Fruit fly (Drosophila melanogaster): ENCODE measurements around the gene Archease.

Gene Archease

DNA sequence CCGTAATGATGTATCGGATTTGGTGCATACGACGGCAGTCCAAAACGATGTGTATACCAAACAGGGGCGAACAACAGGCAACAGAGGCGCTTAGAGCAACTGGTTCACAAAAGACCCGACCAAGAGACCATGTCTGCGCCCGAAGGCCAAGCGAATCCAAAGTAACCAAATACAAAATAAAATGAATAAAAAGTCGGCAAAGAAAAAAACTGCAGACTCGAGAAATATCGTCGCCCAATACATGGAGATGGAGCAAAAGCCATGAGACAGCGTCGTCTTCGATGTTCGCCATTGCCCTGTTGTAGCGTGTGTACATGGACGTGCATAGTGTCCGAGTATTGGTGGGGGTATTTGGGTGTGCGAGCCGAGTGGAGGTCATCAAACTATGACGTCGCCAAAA, 4.5 kb downstream of the Archease start (continued):
- TF ChIP-seq pdm3 (GFP tag; optimal IDR thresholded peaks at IDR 0.05) (no peak), Eip93F (GFP tag; optimal IDR thresholded peaks at IDR 0.05) (no peak)

DNA sequence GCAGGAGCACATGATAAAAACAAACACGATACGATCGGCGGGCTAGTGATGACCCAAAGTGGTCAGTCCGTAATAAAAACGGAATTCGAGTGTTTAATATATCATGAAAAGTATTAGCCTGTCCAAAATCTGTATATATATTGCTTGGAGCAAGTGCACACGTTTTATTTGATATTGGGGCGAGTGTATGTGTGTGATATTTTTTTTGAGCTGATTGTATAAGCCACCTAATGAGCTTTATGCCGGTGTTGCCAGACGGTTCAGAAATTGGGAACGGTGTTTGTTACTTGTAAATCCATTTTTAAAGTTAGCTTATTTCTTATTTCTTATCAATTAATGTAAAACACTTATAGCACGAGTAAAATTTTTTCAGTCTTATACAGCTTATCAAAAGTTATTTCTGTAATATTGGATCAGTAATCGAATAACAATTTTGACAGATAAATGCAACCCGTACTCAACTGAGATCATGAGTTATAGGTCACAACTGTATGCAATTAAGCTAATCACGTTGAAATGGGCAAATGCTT, 5.2 kb downstream of the Archease start:
- no peak for TF ChIP-seq CG6792 (GFP tag; optimal IDR thresholded peaks at IDR 0.05)
- peak; percentile 60 for TF ChIP-seq svp (GFP tag)
- no peak for TF ChIP-seq net (GFP tag; optimal IDR thresholded peaks at IDR 0.05)
- no peak for TF ChIP-seq Ets96B (tag; optimal IDR thresholded peaks at IDR 0.05)
- TF ChIP-seq CG10669 (GFP tag; optimal IDR thresholded peaks at IDR 0.05), result no peak
- TF ChIP-seq Hr4 (GFP tag; optimal IDR thresholded peaks at IDR 0.05), result no peak
- no peak for TF ChIP-seq Smox (GFP tag; optimal IDR thresholded peaks at IDR 0.05)
- no peak for TF ChIP-seq fkh (GFP tag; optimal IDR thresholded peaks at IDR 0.05)
- no peak for TF ChIP-seq achi (GFP tag; optimal IDR thresholded peaks at IDR 0.05)

DNA sequence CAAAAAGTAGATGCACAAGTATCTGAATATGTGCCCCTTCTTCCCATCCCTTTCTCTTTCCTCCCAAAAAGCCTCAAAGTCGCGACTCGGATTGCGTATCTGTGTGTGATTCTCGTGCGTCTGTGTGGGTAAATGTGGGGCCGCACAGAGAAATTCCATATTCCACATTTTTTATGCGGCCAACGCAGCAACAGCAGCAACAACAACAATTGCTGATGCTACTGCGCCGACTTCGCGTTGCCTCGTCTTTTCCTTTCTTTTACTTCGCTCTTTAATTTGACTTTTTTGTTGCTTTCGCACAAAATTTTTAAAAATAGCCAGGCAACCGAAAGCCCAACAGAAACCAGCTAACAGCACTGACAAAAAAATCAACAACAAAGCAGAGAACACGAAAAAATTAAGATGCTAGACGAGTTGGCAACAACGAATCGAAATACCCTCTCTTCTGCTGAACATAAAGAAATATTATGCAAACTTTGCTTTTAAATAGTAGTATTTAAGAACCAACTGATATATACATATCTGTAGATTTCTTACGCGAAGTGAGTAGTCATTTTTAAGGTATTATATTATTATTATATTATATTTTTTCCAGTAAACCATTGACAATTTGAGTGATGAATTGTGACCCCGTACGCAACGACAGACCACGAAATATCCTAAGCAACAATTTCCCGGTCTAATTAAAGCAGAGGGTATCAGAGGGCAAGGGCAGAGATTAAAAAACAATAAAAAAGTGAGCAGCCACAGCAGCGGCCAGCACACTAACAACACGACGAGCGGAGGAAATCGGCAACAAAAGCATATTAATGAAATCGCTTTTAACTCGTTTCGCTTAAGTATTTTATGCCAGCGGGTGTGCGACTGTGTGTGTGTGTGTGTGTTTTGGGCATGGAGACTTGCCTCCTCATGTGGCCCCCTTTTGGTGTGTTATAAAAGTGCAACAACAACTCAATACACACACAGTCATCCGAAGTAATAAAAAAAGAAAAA, 6.0 kb downstream of the Archease start:
- TF ChIP-seq OdsH (GFP tag; optimal IDR thresholded peaks at IDR 0.05) (peak; percentile 72), Eip93F (GFP tag; optimal IDR thresholded peaks at IDR 0.05) (no peak), Gug (GFP tag; IDR thresholded peaks at IDR 0.05) (peak; percentile 32; the same call in 1 of the 2 replicates), CG3919 (GFP tag; optimal IDR thresholded peaks at IDR 0.05) (peak; percentile 75), Hr39 (GFP tag; optimal IDR thresholded peaks at IDR 0.05) (peak; percentile 58), Eip75B (GFP tag; optimal IDR thresholded peaks at IDR 0.05) (peak; percentile 7), Sox15 (GFP tag; optimal IDR thresholded peaks at IDR 0.05) (peak; percentile 67), CG7368 (GFP tag; optimal IDR thresholded peaks at IDR 0.05) (peak; percentile 45), lz (GFP tag; optimal IDR thresholded peaks at IDR 0.05) (peak; percentile 64), Blimp-1 (GFP tag; optimal IDR thresholded peaks at IDR 0.05) (peak; percentile 8), achi (GFP tag; optimal IDR thresholded peaks at IDR 0.05) (peak; percentile 73), Ets21C (GFP tag; optimal IDR thresholded peaks at IDR 0.05) (peak; percentile 47), fkh (GFP tag; optimal IDR thresholded peaks at IDR 0.05) (no peak), CG10631 (GFP tag; optimal IDR thresholded peaks at IDR 0.05) (peak; percentile 83), Hr4 (GFP tag; optimal IDR thresholded peaks at IDR 0.05) (peak; percentile 66), eg (GFP tag; IDR thresholded peaks at IDR 0.05) (peak; percentile 38; the same call in 2 of the 3 replicates), CG9139 (GFP tag; optimal IDR thresholded peaks at IDR 0.05) (peak; percentile 41), CG6276 (GFP tag; optimal IDR thresholded peaks at IDR 0.05) (peak; percentile 73), CG6792 (GFP tag; optimal IDR thresholded peaks at IDR 0.05) (peak; percentile 71), CG8119 (GFP tag; IDR thresholded peaks at IDR 0.05) (peak; percentile 58; the same call in 2 of the 3 replicates), topi (GFP tag; optimal IDR thresholded peaks at IDR 0.05) (peak; percentile 68), CG32006 (GFP tag; optimal IDR thresholded peaks at IDR 0.05) (peak; percentile 85), CG8632 (GFP tag; optimal IDR thresholded peaks at IDR 0.05) (peak; percentile 74), fd59A (GFP tag; optimal IDR thresholded peaks at IDR 0.05) (peak; percentile 35), Sox102F (GFP tag; optimal IDR thresholded peaks at IDR 0.05) (peak; percentile 54), vri (GFP tag; optimal IDR thresholded peaks at IDR 0.05) (peak; percentile 20), Met (GFP tag; optimal IDR thresholded peaks at IDR 0.05) (peak; percentile 60), cyc (GFP tag; optimal IDR thresholded peaks at IDR 0.05) (peak; percentile 54), Sox14 (GFP tag; optimal IDR thresholded peaks at IDR 0.05) (peak; percentile 30), CG11902 (GFP tag; optimal IDR thresholded peaks at IDR 0.05) (peak; percentile 31), CG6808 (GFP tag; optimal IDR thresholded peaks at IDR 0.05) (peak; percentile 50), CG1621 (tag; optimal IDR thresholded peaks at IDR 0.05) (no peak), ss (GFP tag; optimal IDR thresholded peaks at IDR 0.05) (peak; percentile 19 to 63), CG8319 (GFP tag; optimal IDR thresholded peaks at IDR 0.05) (peak; percentile 65), CG34406 (GFP tag; optimal IDR thresholded peaks at IDR 0.05) (peak; percentile 83), CG31627 (GFP tag; optimal IDR thresholded peaks at IDR 0.05) (peak; percentile 60), pdm3 (GFP tag; optimal IDR thresholded peaks at IDR 0.05) (peak; percentile 62), svp (GFP tag) (peak; percentile 80), Smox (GFP tag; optimal IDR thresholded peaks at IDR 0.05) (peak; percentile 52), Eip78C (GFP tag) (peak; percentile 89), esn (GFP tag; optimal IDR thresholded peaks at IDR 0.05) (peak; percentile 79)
